Worm (Caenorhabditis elegans) whole organism, late embryonic: ENCODE data around the gene F40C5.1.

Experiments
- K02D7.2 ChIP-seq: sonication (generic microtip); optimal IDR thresholded peaks from 2 replicates; lab custom pipeline; 2017; ENCODE audit warnings: mild to moderate bottlenecking, missing genetic modification characterization, missing compliant biosample characterization
- Y22D7AL.16 ChIP-seq: sonication (generic microtip); optimal IDR thresholded peaks from 2 replicates; lab custom pipeline; 2016; ENCODE audit warnings: missing genetic modification characterization, missing compliant biosample characterization
- ahr-1 ChIP-seq: sonication (generic microtip); optimal IDR thresholded peaks from 2 replicates; lab custom pipeline; 2016; ENCODE audit warnings: missing genetic modification characterization, missing compliant biosample characterization
- ama-1 ChIP-seq: fragments of 150-350 bp; optimal IDR thresholded peaks from 2 replicates; lab custom pipeline; 2014
- ceh-18 ChIP-seq: sonication (generic microtip); optimal IDR thresholded peaks from 2 replicates; lab custom pipeline; 2016; ENCODE audit warnings: missing genetic modification characterization, missing compliant biosample characterization
- ceh-19 ChIP-seq: fragments of 200-800 bp; sonication (Bioruptor generic); optimal IDR thresholded peaks from 2 replicates; lab custom pipeline; 2018; ENCODE audit warnings: mild to moderate bottlenecking, missing genetic modification characterization, missing compliant biosample characterization
- ceh-22 ChIP-seq: sonication (generic microtip); optimal IDR thresholded peaks from 2 replicates; lab custom pipeline; 2017; ENCODE audit warnings: missing biosample characterization, missing genetic modification characterization
- ceh-31 ChIP-seq: sonication (generic microtip); optimal IDR thresholded peaks from 2 replicates; lab custom pipeline; 2016; ENCODE audit warnings: missing genetic modification characterization, missing compliant biosample characterization
- ceh-45 ChIP-seq: fragments of 200-800 bp; sonication (Bioruptor generic); IDR thresholded peaks from 2 replicates; pipeline ENCODE4 v1.3.6; 2022; ENCODE audit warnings: missing genetic modification reagents, missing genetic modification characterization, missing compliant biosample characterization
- ceh-48 ChIP-seq: sonication (generic microtip); optimal IDR thresholded peaks from 2 replicates; lab custom pipeline; 2016; ENCODE audit warnings: missing genetic modification characterization, inconsistent platforms, missing compliant biosample characterization
- ceh-6 ChIP-seq: fragments of 200-800 bp; sonication (Bioruptor generic); optimal IDR thresholded peaks from 2 replicates; lab custom pipeline; 2018; ENCODE audit warnings: mild to moderate bottlenecking, missing genetic modification characterization, missing compliant biosample characterization
- ceh-9 ChIP-seq: sonication (generic microtip); optimal IDR thresholded peaks from 2 replicates; lab custom pipeline; 2016; ENCODE audit warnings: mild to moderate bottlenecking, missing genetic modification characterization, inconsistent platforms, missing compliant biosample characterization
- dmd-4 ChIP-seq: sonication (generic microtip); optimal IDR thresholded peaks from 2 replicates; lab custom pipeline; 2016; ENCODE audit warnings: borderline replicate concordance, missing genetic modification characterization, missing compliant biosample characterization
- dve-1 ChIP-seq: sonication (generic microtip); optimal IDR thresholded peaks from 2 replicates; lab custom pipeline; 2017; ENCODE audit warnings: antibody characterized with exemption, mild to moderate bottlenecking, missing genetic modification characterization, missing compliant biosample characterization
- elt-2 ChIP-seq: sonication (generic microtip); optimal IDR thresholded peaks from 2 replicates; lab custom pipeline; 2016; ENCODE audit warnings: missing genetic modification reagents, missing genetic modification characterization, missing compliant biosample characterization
- elt-4 ChIP-seq: sonication (generic microtip); optimal IDR thresholded peaks from 2 replicates; lab custom pipeline; 2016; ENCODE audit warnings: missing genetic modification characterization, missing compliant biosample characterization
- fax-1 ChIP-seq: sonication (generic microtip); optimal IDR thresholded peaks from 2 replicates; lab custom pipeline; 2016; ENCODE audit warnings: missing genotype, missing genetic modification characterization, missing compliant biosample characterization
- fkh-10 ChIP-seq: fragments of 150-350 bp; optimal IDR thresholded peaks from 2 replicates; lab custom pipeline; 2014; ENCODE audit warnings: missing biosample characterization, missing genetic modification reagents, missing genetic modification characterization
- hlh-13 ChIP-seq: fragments of 200-800 bp; sonication (Bioruptor generic); optimal IDR thresholded peaks from 2 replicates; lab custom pipeline; 2018; ENCODE audit warnings: mild to moderate bottlenecking, missing genetic modification characterization, missing compliant biosample characterization
- hlh-30 ChIP-seq: sonication (generic microtip); optimal IDR thresholded peaks from 2 replicates; lab custom pipeline; 2017; ENCODE audit warnings: antibody characterized with exemption, missing genetic modification characterization, missing compliant biosample characterization; ENCODE audit not compliant: insufficient read depth
- hlh-6 ChIP-seq: sonication (generic microtip); optimal IDR thresholded peaks from 2 replicates; lab custom pipeline; 2016; ENCODE audit warnings: missing genotype, missing genetic modification characterization, missing compliant biosample characterization
- lin-11 ChIP-seq: fragments of 200-800 bp; sonication (Bioruptor generic); optimal IDR thresholded peaks from 2 replicates; lab custom pipeline; 2018; ENCODE audit warnings: mild to moderate bottlenecking, missing genetic modification characterization, missing compliant biosample characterization
- madf-2 ChIP-seq: sonication (generic microtip); optimal IDR thresholded peaks from 2 replicates; lab custom pipeline; 2017; ENCODE audit warnings: missing genetic modification characterization, missing compliant biosample characterization
- nfya-1 ChIP-seq: sonication (generic microtip); optimal IDR thresholded peaks from 2 replicates; lab custom pipeline; 2017; ENCODE audit warnings: missing genetic modification characterization, mild to moderate bottlenecking, missing compliant biosample characterization, antibody characterized with exemption, moderate library complexity
- pag-3 ChIP-seq: sonication (generic microtip); optimal IDR thresholded peaks from 2 replicates; lab custom pipeline; 2016; ENCODE audit warnings: missing compliant biosample characterization, missing genetic modification characterization, borderline replicate concordance
- pax-1 ChIP-seq: fragments of 150-350 bp; optimal IDR thresholded peaks from 2 replicates; lab custom pipeline; 2014; ENCODE audit warnings: missing biosample characterization, missing genetic modification characterization
- pha-2 ChIP-seq: sonication (generic microtip); optimal IDR thresholded peaks from 2 replicates; lab custom pipeline; 2017; ENCODE audit warnings: mild to moderate bottlenecking, missing genetic modification characterization, missing compliant biosample characterization
- pros-1 ChIP-seq: fragments of 150-350 bp; optimal IDR thresholded peaks from 2 replicates; lab custom pipeline; 2014; ENCODE audit warnings: missing biosample characterization, missing genetic modification reagents, missing genetic modification characterization
- sdc-2 ChIP-seq: sonication (generic microtip); optimal IDR thresholded peaks from 2 replicates; lab custom pipeline; 2016; ENCODE audit warnings: missing genotype, missing genetic modification characterization, missing compliant biosample characterization
- sox-2 ChIP-seq: fragments of 200-800 bp; sonication (Bioruptor generic); IDR thresholded peaks from 2 replicates; pipeline ENCODE4 v1.3.6; 2022; ENCODE audit warnings: missing genetic modification reagents, missing genetic modification characterization, missing compliant biosample characterization
- syd-9 ChIP-seq: sonication (generic microtip); optimal IDR thresholded peaks from 2 replicates; lab custom pipeline; 2016; ENCODE audit warnings: mild to moderate bottlenecking, missing genetic modification characterization, moderate library complexity, missing compliant biosample characterization
- tbx-2 ChIP-seq: sonication (generic microtip); optimal IDR thresholded peaks from 2 replicates; lab custom pipeline; 2016; ENCODE audit warnings: missing genetic modification characterization, missing compliant biosample characterization
- tbx-7 ChIP-seq: sonication (generic microtip); optimal IDR thresholded peaks from 2 replicates; lab custom pipeline; 2016; ENCODE audit warnings: missing genotype, missing genetic modification characterization, missing compliant biosample characterization
- unc-55 ChIP-seq: sonication (generic microtip); optimal IDR thresholded peaks from 2 replicates; lab custom pipeline; 2017; ENCODE audit warnings: missing biosample characterization, missing genetic modification reagents, missing genetic modification characterization
- ztf-16 ChIP-seq: sonication (generic microtip); optimal IDR thresholded peaks from 2 replicates; lab custom pipeline; 2017; ENCODE audit warnings: missing genetic modification characterization, missing compliant biosample characterization

The F40C5.1 gene

DNA sequence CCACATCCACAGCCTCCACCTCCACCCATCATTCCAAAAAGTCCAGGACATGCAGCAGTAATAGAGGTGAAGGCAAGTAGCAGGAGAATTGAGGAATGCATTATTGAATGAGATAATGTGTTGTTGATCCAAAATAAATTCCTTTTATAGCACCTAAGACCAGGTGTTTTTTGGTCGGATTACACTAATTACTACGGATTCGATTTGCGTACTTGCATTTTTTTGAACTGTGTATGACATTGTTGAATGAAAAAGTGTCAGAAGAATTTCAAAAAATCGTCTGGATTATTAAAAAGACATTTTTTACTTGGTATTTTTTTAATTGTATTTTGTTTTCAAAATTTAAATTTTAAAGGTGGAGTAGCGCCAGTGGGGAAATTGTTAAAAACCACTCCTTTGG, 20.7 kb upstream of the F40C5.1 start, which contains the start of gene grl-28:
Gene grl-28 (minus strand): TSS at position 101 of the 400 bp plus-strand sequence.
- TF ChIP-seq madf-2 (tag; lab: Kevin White, UChicago) (no peak), ceh-48 (no peak), ceh-19 (GFP tag; lab: Kevin White, UChicago) (no peak), lin-11 (tag; lab: Kevin White, UChicago) (no peak), hlh-13 (GFP tag; lab: Kevin White, UChicago) (no peak), syd-9 (tag; lab: Kevin White, UChicago) (no peak), dve-1 (tag; lab: Kevin White, UChicago) (no peak), unc-55 (GFP tag; lab: Kevin White, UChicago) (no peak), ceh-9 (tag; lab: Kevin White, UChicago) (no peak), sox-2 (GFP tag; lab: Robert Waterston, UW) (no peak), K02D7.2 (no peak), ceh-18 (tag; lab: Kevin White, UChicago) (no peak)

ce11 chrV:3552740-3553469, 19.6 kb upstream of the F40C5.1 start, which contains the start of gene T24A6.20:
TSS of gene T24A6.20 (plus strand) at chrV:3553134.
- TF ChIP-seq elt-2 (tag; lab: Kevin White, UChicago) = peak; percentile 86
- TF ChIP-seq nfya-1 = no peak

ce11 chrV:3554869-3555268, 17.6 kb upstream of the F40C5.1 start, which contains the start of gene grl-29:
TSS of gene grl-29 (minus strand) at chrV:3555236.
- TF ChIP-seq hlh-13 (GFP tag; lab: Kevin White, UChicago) (no peak), hlh-30 (tag; lab: Kevin White, UChicago) (no peak), tbx-2 (tag; lab: Kevin White, UChicago) (no peak), fax-1 (tag; lab: Kevin White, UChicago) (no peak), Y22D7AL.16 (no peak), sox-2 (GFP tag; lab: Robert Waterston, UW) (no peak), pax-1 (tag; lab: Kevin White, UChicago) (no peak), pha-2 (no peak), elt-4 (no peak)
- TF ChIP-seq, all 69 proteins: peak for 0

- TF ChIP-seq ceh-22 (tag; lab: Kevin White, UChicago) (no peak), pros-1 (tag; lab: Kevin White, UChicago) (no peak), ztf-16 (tag; lab: Kevin White, UChicago) (no peak), fax-1 (tag; lab: Kevin White, UChicago) (no peak), elt-4 (no peak), sdc-2 (tag; lab: Kevin White, UChicago) (no peak), ama-1 (lab: Kevin White, UChicago) (no peak), tbx-2 (tag; lab: Kevin White, UChicago) (no peak), ceh-9 (tag; lab: Kevin White, UChicago) (no peak), fkh-10 (GFP tag; lab: Kevin White, UChicago) (no peak), ahr-1 (tag; lab: Kevin White, UChicago) (no peak), ceh-31 (tag; lab: Kevin White, UChicago) (no peak), pha-2 (no peak), ceh-45 (GFP tag; lab: Robert Waterston, UW) (no peak), nfya-1 (no peak)
Observed at ce11 chrV:3555986-3556385, 16.5 kb upstream of the F40C5.1 start, which contains the start of gene grl-30. TSS of gene grl-30 (plus strand) at chrV:3556286.

DNA sequence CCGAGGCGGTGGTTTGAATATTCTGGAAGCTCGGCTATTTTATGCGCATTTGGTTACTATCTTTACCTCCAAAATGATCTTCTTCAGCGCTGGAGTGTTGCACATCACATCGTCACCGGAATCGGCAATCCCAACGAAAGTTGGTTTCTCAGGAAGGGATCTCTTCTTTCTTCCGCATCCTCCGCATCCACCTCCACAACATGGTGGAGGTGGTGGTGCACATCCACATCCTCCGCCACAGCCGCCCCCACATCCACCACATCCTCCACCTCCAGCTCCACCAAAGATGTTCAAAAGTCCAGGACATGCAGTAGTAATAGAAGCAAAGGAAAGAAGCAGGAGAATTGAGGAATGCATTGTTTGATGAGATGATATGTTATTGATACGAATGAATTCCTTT, 15.1 kb upstream of the F40C5.1 start, which contains the start of gene grl-31:
Gene grl-31 (minus strand): TSS at position 357 of the 400 bp plus-strand sequence.
- TF ChIP-seq dve-1 (tag; lab: Kevin White, UChicago) (no peak), ceh-6 (no peak), pag-3 (no peak), tbx-7 (tag; lab: Kevin White, UChicago) (no peak), hlh-6 (no peak), dmd-4 (tag; lab: Kevin White, UChicago) (no peak), tbx-2 (tag; lab: Kevin White, UChicago) (no peak)
